Worm (Caenorhabditis elegans) whole organism, L2 larva: ENCODE results near the gene mbk-1.

Experiments used
- R02D3.7 ChIP-seq: fragments of 150-350 bp; optimal IDR thresholded peaks from 2 replicates; lab custom pipeline; 2014; ENCODE audit warnings: missing biosample characterization, missing genetic modification characterization
- Y55F3AM.14 ChIP-seq: fragments of 200-800 bp; sonication (Bioruptor generic); optimal IDR thresholded peaks from 2 replicates; lab custom pipeline; 2018; ENCODE audit warnings: mild to moderate bottlenecking, missing genetic modification characterization, missing compliant biosample characterization
- alr-1 ChIP-seq: fragments of 150-350 bp; optimal IDR thresholded peaks from 2 replicates; lab custom pipeline; 2014; ENCODE audit warnings: missing biosample characterization, missing genetic modification characterization
- aly-2 ChIP-seq: fragments of 150-350 bp; optimal IDR thresholded peaks from 2 replicates; lab custom pipeline; 2014; ENCODE audit warnings: missing biosample characterization, missing genetic modification characterization
- blmp-1 ChIP-seq: sonication (generic microtip); optimal IDR thresholded peaks from 2 replicates; lab custom pipeline; 2017; ENCODE audit warnings: missing genetic modification characterization, mild to moderate bottlenecking, missing compliant biosample characterization, antibody characterized with exemption, moderate library complexity; ENCODE audit not compliant: insufficient read depth
- fos-1 ChIP-seq: fragments of 150-350 bp; optimal IDR thresholded peaks from 2 replicates; lab custom pipeline; 2014; ENCODE audit warnings: missing biosample characterization, missing genetic modification characterization
- lin-39 ChIP-seq: fragments of 150-350 bp; optimal IDR thresholded peaks from 2 replicates; lab custom pipeline; 2014; ENCODE audit warnings: missing biosample characterization, missing genetic modification reagents, missing genetic modification characterization
- lsy-2 ChIP-seq, 2 experiments: fragments of 150-350 bp in 1 of 2; sonication (generic microtip) in 1 of 2; optimal IDR thresholded peaks; 2 replicates each; lab custom pipeline; 2014 to 2017; ENCODE audit warnings: missing biosample characterization in 2 of 2, missing genetic modification characterization in 2 of 2
- nhr-10 ChIP-seq: sonication (generic microtip); optimal IDR thresholded peaks from 2 replicates; lab custom pipeline; 2017; ENCODE audit warnings: missing biosample characterization, missing genetic modification characterization
- nhr-237 ChIP-seq: fragments of 150-350 bp; optimal IDR thresholded peaks from 2 replicates; lab custom pipeline; 2014; ENCODE audit warnings: missing biosample characterization, missing genetic modification characterization
- nhr-6 ChIP-seq: fragments of 150-350 bp; optimal IDR thresholded peaks from 2 replicates; lab custom pipeline; 2014; ENCODE audit warnings: missing biosample characterization, missing genetic modification characterization
- nhr-77 ChIP-seq: fragments of 150-350 bp; optimal IDR thresholded peaks from 2 replicates; lab custom pipeline; 2014; ENCODE audit warnings: missing biosample characterization, missing genetic modification characterization
- unc-39 ChIP-seq: fragments of 150-350 bp; optimal IDR thresholded peaks from 2 replicates; lab custom pipeline; 2014; ENCODE audit warnings: missing biosample characterization, missing genetic modification characterization
- unc-62 ChIP-seq: fragments of 150-350 bp; optimal IDR thresholded peaks from 2 replicates; lab custom pipeline; 2014; ENCODE audit warnings: missing biosample characterization, missing genetic modification reagents, missing genetic modification characterization

ce11 chrX:14871780-14872179, 47.4 kb upstream of the mbk-1 start, which contains the start of gene F31F6.2:
- TF ChIP-seq nhr-10 (tag; lab: Kevin White, UChicago) (no peak), Y55F3AM.14 (GFP tag; lab: Kevin White, UChicago) (no peak), alr-1 (no peak), lsy-2 (tag; optimal IDR thresholded peaks at IDR 0.05; lab: Kevin White, UChicago) (no peak), aly-2 (tag; lab: Kevin White, UChicago) (no peak), lin-39 (tag; lab: Kevin White, UChicago) (no peak), fos-1 (no peak), blmp-1 (no peak), nhr-77 (tag; lab: Kevin White, UChicago) (no peak), unc-62 (GFP tag; lab: Kevin White, UChicago) (no peak), nhr-6 (tag; lab: Kevin White, UChicago) (no peak), nhr-237 (tag; lab: Kevin White, UChicago) (no peak), unc-39 (no peak), R02D3.7 (tag; lab: Kevin White, UChicago) (no peak)
